Fruit fly (Drosophila melanogaster): Measurements from ENCODE around the gene CG17721.

Gene CG17721

dm6 chr3R:11236041-11236440 lies 1.1 kb downstream of the CG17721 start, which contains the start of gene CG31441 (continued):
- TF ChIP-seq zen (tag; optimal IDR thresholded peaks at IDR 0.05) (peak; percentile 30), CG3847 (GFP tag; IDR thresholded peaks at IDR 0.05) (no peak), HLH4C (GFP tag; IDR thresholded peaks at IDR 0.05; ENCODE audit: partially characterized antibody) (no peak; the same call in 2 of the 3 replicates), fru (optimal IDR thresholded peaks at IDR 0.05) (no peak), Hand (GFP tag; optimal IDR thresholded peaks at IDR 0.05) (no peak), CG3065 (GFP tag; optimal IDR thresholded peaks at IDR 0.05) (no peak), CG18262 (tag; optimal IDR thresholded peaks at IDR 0.05) (no peak), wdn (GFP tag; IDR thresholded peaks at IDR 0.05) (no peak), tgo (GFP tag; IDR thresholded peaks at IDR 0.05) (no peak), NFAT (GFP tag; IDR thresholded peaks at IDR 0.05) (no peak), CTCF (GFP tag; optimal IDR thresholded peaks at IDR 0.05) (no peak), fd3F (GFP tag; optimal IDR thresholded peaks at IDR 0.05) (no peak), Xbp1 (GFP tag; optimal IDR thresholded peaks at IDR 0.05) (no peak), croc (GFP tag; conservative IDR thresholded peaks at IDR 0.05) (no peak), Camta (GFP tag; optimal IDR thresholded peaks at IDR 0.05) (no peak), CG13424 (tag; optimal IDR thresholded peaks at IDR 0.05) (no peak), bowl (GFP tag; IDR thresholded peaks at IDR 0.05) (no peak), odd (GFP tag; optimal IDR thresholded peaks at IDR 0.05) (no peak), Stat92E (GFP tag; optimal IDR thresholded peaks at IDR 0.05) (no peak), inv (GFP tag; IDR thresholded peaks at IDR 0.05; ENCODE audit: partially characterized antibody) (no peak), Lpt (GFP tag; optimal IDR thresholded peaks at IDR 0.05) (no peak), Fer1 (GFP tag; optimal IDR thresholded peaks at IDR 0.05) (peak; percentile 2), CG9817 (tag; optimal IDR thresholded peaks at IDR 0.05) (no peak), grau (tag; optimal IDR thresholded peaks at IDR 0.05) (no peak), CG8388 (GFP tag; optimal IDR thresholded peaks at IDR 0.05) (no peak), CG10959 (GFP tag; IDR thresholded peaks at IDR 0.05) (no peak), CG13624 (GFP tag; optimal IDR thresholded peaks at IDR 0.05) (no peak), vvl (GFP tag; IDR thresholded peaks at IDR 0.05) (0 out of 2 replicates have a peak, but pooled peaks have one; percentile 10), ERR (GFP tag; optimal IDR thresholded peaks at IDR 0.05) (no peak), CG11504 (tag; optimal IDR thresholded peaks at IDR 0.05) (no peak), CG9876 (GFP tag; optimal IDR thresholded peaks at IDR 0.05) (no peak), pzg (GFP tag; optimal IDR thresholded peaks at IDR 0.05) (peak; percentile 49), en (GFP tag; optimal IDR thresholded peaks at IDR 0.05) (no peak), CG2678 (tag; optimal IDR thresholded peaks at IDR 0.05) (no peak), gsb (GFP tag; IDR thresholded peaks at IDR 0.05) (no peak), Dbx (GFP tag; IDR thresholded peaks at IDR 0.05) (no peak), Eip74EF (GFP tag; optimal IDR thresholded peaks at IDR 0.05) (no peak), ase (GFP tag; IDR thresholded peaks at IDR 0.05) (no peak), Antp (GFP tag; optimal IDR thresholded peaks at IDR 0.05) (no peak), CG8924 (tag; optimal IDR thresholded peaks at IDR 0.05) (no peak), CG13287 (GFP tag; IDR thresholded peaks at IDR 0.05; ENCODE audit: partially characterized antibody) (peak; percentile 64; the same call in 1 of the 2 replicates), Rx (GFP tag; IDR thresholded peaks at IDR 0.05) (no peak), Hr51 (GFP tag; optimal IDR thresholded peaks at IDR 0.05) (no peak), pum (GFP tag; optimal IDR thresholded peaks at IDR 0.05) (no peak), H15 (GFP tag; IDR thresholded peaks at IDR 0.05) (no peak), sob (GFP tag; IDR thresholded peaks at IDR 0.05) (no peak), lola (GFP tag; optimal IDR thresholded peaks at IDR 0.05) (no peak), usp (GFP tag; optimal IDR thresholded peaks at IDR 0.05) (no peak), CG4820 (GFP tag; optimal IDR thresholded peaks at IDR 0.05) (no peak), CG8478 (optimal IDR thresholded peaks at IDR 0.05) (no peak), chm (GFP tag; IDR thresholded peaks at IDR 0.05) (no peak), CG6683 (GFP tag; optimal IDR thresholded peaks at IDR 0.05) (no peak)
